Worm (Caenorhabditis elegans) whole organism, L4 larva: ENCODE data around the gene str-45.

Source experiments
- ZK546.5 ChIP-seq, 2 experiments: sonication (generic microtip); optimal IDR thresholded peaks; 2 replicates each; lab custom pipeline; 2017; ENCODE audit warnings: missing biosample characterization in 2 of 2, missing genetic modification characterization in 2 of 2
- ama-1 ChIP-seq: fragments of 150-350 bp; optimal IDR thresholded peaks from 2 replicates; lab custom pipeline; 2014; ENCODE audit warnings: inconsistent platforms, mixed read lengths
- ceh-32 ChIP-seq: sonication (generic microtip); optimal IDR thresholded peaks from 2 replicates; lab custom pipeline; 2016; ENCODE audit warnings: mild to moderate bottlenecking, missing genetic modification characterization, missing compliant biosample characterization; ENCODE audit not compliant: poor library complexity
- daf-16 ChIP-seq, 3 experiments: sonication (generic microtip); optimal IDR thresholded peaks; 2 replicates each; lab custom pipeline; 2016 to 2017; ENCODE audit warnings: missing genetic modification characterization in 3 of 3, missing genetic modification reagents in 3 of 3, mild to moderate bottlenecking in 2 of 3, missing compliant biosample characterization in 2 of 3, missing biosample characterization in 1 of 3, moderate library complexity in 1 of 3
- daf-19 ChIP-seq: fragments of 200-800 bp; sonication (Bioruptor generic); conservative IDR thresholded peaks from 2 replicates; pipeline ENCODE4 v1.3.6; 2022; ENCODE audit warnings: missing genetic modification characterization, missing compliant biosample characterization
- dmd-8 ChIP-seq: fragments of 200-800 bp; sonication (Bioruptor generic); IDR thresholded peaks from 2 replicates; pipeline ENCODE4 v1.3.6; 2022; ENCODE audit warnings: missing genetic modification characterization, missing compliant biosample characterization
- fkh-10 ChIP-seq: fragments of 150-350 bp; optimal IDR thresholded peaks from 2 replicates; lab custom pipeline; 2014; ENCODE audit warnings: missing biosample characterization, missing genetic modification reagents, missing genetic modification characterization
- fos-1 ChIP-seq: fragments of 150-350 bp; optimal IDR thresholded peaks from 2 replicates; lab custom pipeline; 2014; ENCODE audit warnings: missing biosample characterization, missing genetic modification characterization
- mes-2 ChIP-seq: sonication (generic microtip); optimal IDR thresholded peaks from 2 replicates; lab custom pipeline; 2016; ENCODE audit warnings: missing genotype, mild to moderate bottlenecking, missing genetic modification characterization, missing compliant biosample characterization; ENCODE audit not compliant: poor library complexity, severe bottlenecking
- nhr-76 ChIP-seq: fragments of 150-350 bp; optimal IDR thresholded peaks from 2 replicates; lab custom pipeline; 2014; ENCODE audit warnings: missing biosample characterization, missing genetic modification characterization
- set-16 ChIP-seq: fragments of 200-800 bp; sonication (Bioruptor generic); IDR thresholded peaks from 2 replicates; pipeline ENCODE4 v1.3.6; 2022; ENCODE audit warnings: missing genetic modification reagents, missing genetic modification characterization, missing compliant biosample characterization
- skn-1 ChIP-seq: fragments of 150-350 bp; optimal IDR thresholded peaks from 2 replicates; lab custom pipeline; 2014; ENCODE audit warnings: missing biosample characterization, missing genetic modification characterization
- spr-1 ChIP-seq: sonication (generic microtip); optimal IDR thresholded peaks from 2 replicates; lab custom pipeline; 2016; ENCODE audit warnings: mild to moderate bottlenecking, missing genetic modification characterization, missing compliant biosample characterization
- ztf-11 ChIP-seq: fragments of 150-350 bp; optimal IDR thresholded peaks from 2 replicates; lab custom pipeline; 2014; ENCODE audit warnings: missing biosample characterization, missing genetic modification characterization

DNA sequence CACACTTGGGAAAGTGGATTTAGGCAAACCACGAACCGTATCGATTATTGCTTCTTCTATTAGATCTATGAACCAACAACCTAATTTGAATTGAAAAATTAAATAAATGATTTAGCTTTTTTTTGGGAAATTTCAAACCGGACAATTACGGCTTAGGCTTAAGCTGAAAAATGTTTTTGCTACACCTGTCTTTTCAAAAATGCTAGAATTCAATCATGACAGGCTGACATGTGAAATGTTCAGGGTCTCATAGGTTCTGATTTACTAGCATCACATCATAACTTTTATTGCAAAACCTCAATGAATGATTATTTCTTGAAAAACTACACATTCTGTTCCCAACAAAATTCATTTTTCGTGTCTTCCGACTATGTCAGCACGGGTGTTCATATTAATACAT lies 5.5 kb upstream of the str-45 start, which contains the start of gene srh-55:
- TF ChIP-seq daf-19 (GFP tag; lab: Robert Waterston, UW) (no peak), set-16 (no peak), fos-1 (tag; lab: Kevin White, UChicago) (no peak), ceh-32 (tag; lab: Kevin White, UChicago) (no peak), ztf-11 (tag; lab: Kevin White, UChicago) (no peak), dmd-8 (GFP tag; lab: Robert Waterston, UW) (no peak), fkh-10 (no peak), nhr-76 (tag; lab: Kevin White, UChicago) (no peak), daf-16 (GFP tag; optimal IDR thresholded peaks at IDR 0.05; lab: Kevin White, UChicago) (no peak), daf-16 (tag; optimal IDR thresholded peaks at IDR 0.05; lab: Kevin White, UChicago) (no peak), ama-1 (lab: Kevin White, UChicago) (no peak), ZK546.5 (tag; optimal IDR thresholded peaks at IDR 0.05; lab: Kevin White, UChicago) (no peak), skn-1 (no peak), spr-1 (tag; lab: Kevin White, UChicago) (no peak), mes-2 (no peak)
